Worm (Caenorhabditis elegans): ENCODE results near the gene ins-16.

ins-16 gene

ce11 chrIII:2064936-2065335, 4.2 kb upstream of the ins-16 start:
- TF ChIP-seq sea-1 (GFP tag; conservative IDR thresholded peaks at IDR 0.05): 0 out of 2 replicates have a peak, but pooled peaks have one; percentile 31

ce11 chrIII:2060068-2060467, 689 bp downstream of the ins-16 start:
- TF ChIP-seq hmbx-1 (tag; optimal IDR thresholded peaks at IDR 0.05): no peak
- peak; percentile 81 for TF ChIP-seq ceh-36 (tag; optimal IDR thresholded peaks at IDR 0.05)

- TF ChIP-seq flt-1 (GFP tag; IDR thresholded peaks at IDR 0.05): no peak
These were observed 3.2 kb downstream of the ins-16 start, which contains the start of gene Y39A3A.2 for ce11 chrIII:2057570-2057969. Gene Y39A3A.2 (minus strand): TSS chrIII:2057670.

ce11 chrIII:2054084-2054483, 6.7 kb downstream of the ins-16 start, which contains the start of gene M01E10.3:
Gene M01E10.3 (minus strand): TSS chrIII:2054184.
- no peak for TF ChIP-seq tbx-11 (GFP tag; IDR thresholded peaks at IDR 0.05)
- TF ChIP-seq ceh-36 (tag; optimal IDR thresholded peaks at IDR 0.05): no peak
- TF ChIP-seq sea-1 (GFP tag; conservative IDR thresholded peaks at IDR 0.05): no peak
- no peak for TF ChIP-seq hmbx-1 (tag; optimal IDR thresholded peaks at IDR 0.05)
- no peak for TF ChIP-seq pes-1 (GFP tag; IDR thresholded peaks at IDR 0.05)
- no peak for TF ChIP-seq tra-4 (tag; optimal IDR thresholded peaks at IDR 0.05)
- no peak for TF ChIP-seq ceh-13 (GFP tag; optimal IDR thresholded peaks at IDR 0.05)
- TF ChIP-seq F13C5.2 (tag; optimal IDR thresholded peaks at IDR 0.05): no peak
- TF ChIP-seq hmg-4 (GFP tag; optimal IDR thresholded peaks at IDR 0.05): no peak

- TF ChIP-seq hmg-4 (GFP tag; optimal IDR thresholded peaks at IDR 0.05): no peak
- no peak for TF ChIP-seq hnd-1 (tag; optimal IDR thresholded peaks at IDR 0.05)
- no peak for TF ChIP-seq scrt-1 (GFP tag; IDR thresholded peaks at IDR 0.05)
- TF ChIP-seq hmbx-1 (tag; optimal IDR thresholded peaks at IDR 0.05): no peak
- no peak for TF ChIP-seq tbx-37 (GFP tag; conservative IDR thresholded peaks at IDR 0.05)
- TF ChIP-seq ceh-13 (GFP tag; optimal IDR thresholded peaks at IDR 0.05): no peak
- no peak for TF ChIP-seq ama-1 (optimal IDR thresholded peaks at IDR 0.05)
- TF ChIP-seq sea-1 (GFP tag; conservative IDR thresholded peaks at IDR 0.05): no peak
- TF ChIP-seq ets-7 (tag; optimal IDR thresholded peaks at IDR 0.05): no peak
- TF ChIP-seq tra-4 (tag; optimal IDR thresholded peaks at IDR 0.05): no peak
- TF ChIP-seq F13C5.2 (tag; optimal IDR thresholded peaks at IDR 0.05): no peak
- no peak for TF ChIP-seq aly-1 (tag; optimal IDR thresholded peaks at IDR 0.05)
- no peak for TF ChIP-seq flt-1 (GFP tag; IDR thresholded peaks at IDR 0.05)
These were observed 7.3 kb downstream of the ins-16 start for ce11 chrIII:2053433-2053832.

DNA sequence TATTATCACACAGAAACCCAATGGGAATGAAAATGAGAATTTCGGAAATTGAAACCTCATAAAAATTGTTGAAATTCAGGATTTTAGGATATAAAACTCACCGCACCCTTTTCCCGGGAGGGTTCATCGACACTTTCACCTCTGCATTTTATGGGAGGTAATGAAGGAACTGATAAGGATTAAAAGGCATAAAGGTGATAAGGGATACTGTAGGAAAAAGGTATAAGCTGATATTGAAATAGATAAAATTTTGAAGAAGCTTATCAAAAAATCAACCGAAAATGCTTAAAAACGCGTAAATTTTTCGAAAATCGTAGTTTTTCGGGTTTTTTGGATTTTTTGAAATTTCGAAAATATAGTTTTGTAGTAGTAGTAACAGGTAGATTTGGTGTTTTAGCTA, 10.3 kb downstream of the ins-16 start:
- TF ChIP-seq tbx-37 (GFP tag; conservative IDR thresholded peaks at IDR 0.05): no peak
- TF ChIP-seq tra-4 (tag; optimal IDR thresholded peaks at IDR 0.05): no peak

DNA sequence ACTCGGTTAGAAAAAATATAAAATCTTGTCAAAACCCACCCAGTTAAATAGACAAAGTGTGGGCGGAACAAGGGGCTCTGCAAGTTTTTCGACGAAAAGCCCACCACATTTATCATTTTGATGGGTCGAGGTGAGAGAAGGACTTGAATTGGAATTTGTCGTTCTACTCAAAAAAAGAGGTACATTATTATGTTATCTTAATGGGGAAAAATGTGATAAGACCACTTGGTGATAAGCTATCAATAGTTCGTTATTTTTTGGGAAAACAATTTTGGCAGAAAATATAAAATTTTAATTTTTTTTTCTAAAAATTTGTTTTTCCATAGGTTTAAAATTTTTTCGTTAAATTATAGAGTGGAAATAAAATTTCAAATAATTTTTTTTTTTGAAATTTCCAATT, 10.9 kb downstream of the ins-16 start:
- TF ChIP-seq ets-7 (tag; optimal IDR thresholded peaks at IDR 0.05) (no peak), hnd-1 (tag; optimal IDR thresholded peaks at IDR 0.05) (no peak), hmbx-1 (tag; optimal IDR thresholded peaks at IDR 0.05) (no peak), sea-1 (GFP tag; conservative IDR thresholded peaks at IDR 0.05) (no peak), ceh-13 (GFP tag; optimal IDR thresholded peaks at IDR 0.05) (no peak), ceh-36 (tag; optimal IDR thresholded peaks at IDR 0.05) (no peak)

- TF ChIP-seq scrt-1 (GFP tag; IDR thresholded peaks at IDR 0.05) (no peak), B0310.2 (tag; optimal IDR thresholded peaks at IDR 0.05) (no peak), hnd-1 (tag; optimal IDR thresholded peaks at IDR 0.05) (no peak), ceh-36 (tag; optimal IDR thresholded peaks at IDR 0.05) (no peak), hmbx-1 (tag; optimal IDR thresholded peaks at IDR 0.05) (no peak), hmg-4 (GFP tag; optimal IDR thresholded peaks at IDR 0.05) (no peak), F13C5.2 (tag; optimal IDR thresholded peaks at IDR 0.05) (no peak), pes-1 (GFP tag; IDR thresholded peaks at IDR 0.05) (no peak), aly-1 (tag; optimal IDR thresholded peaks at IDR 0.05) (no peak), tbx-37 (GFP tag; conservative IDR thresholded peaks at IDR 0.05) (no peak), flt-1 (GFP tag; IDR thresholded peaks at IDR 0.05) (no peak), tra-4 (tag; optimal IDR thresholded peaks at IDR 0.05) (no peak), ceh-13 (GFP tag; optimal IDR thresholded peaks at IDR 0.05) (no peak), ets-7 (tag; optimal IDR thresholded peaks at IDR 0.05) (no peak), sea-1 (GFP tag; conservative IDR thresholded peaks at IDR 0.05) (no peak), ama-1 (optimal IDR thresholded peaks at IDR 0.05) (no peak), tbx-11 (GFP tag; IDR thresholded peaks at IDR 0.05) (no peak)
These were observed 12.8 kb downstream of the ins-16 start, which contains the start of gene dpy-1 for ce11 chrIII:2047907-2048306. Gene dpy-1 (minus strand): TSS chrIII:2048007.

DNA sequence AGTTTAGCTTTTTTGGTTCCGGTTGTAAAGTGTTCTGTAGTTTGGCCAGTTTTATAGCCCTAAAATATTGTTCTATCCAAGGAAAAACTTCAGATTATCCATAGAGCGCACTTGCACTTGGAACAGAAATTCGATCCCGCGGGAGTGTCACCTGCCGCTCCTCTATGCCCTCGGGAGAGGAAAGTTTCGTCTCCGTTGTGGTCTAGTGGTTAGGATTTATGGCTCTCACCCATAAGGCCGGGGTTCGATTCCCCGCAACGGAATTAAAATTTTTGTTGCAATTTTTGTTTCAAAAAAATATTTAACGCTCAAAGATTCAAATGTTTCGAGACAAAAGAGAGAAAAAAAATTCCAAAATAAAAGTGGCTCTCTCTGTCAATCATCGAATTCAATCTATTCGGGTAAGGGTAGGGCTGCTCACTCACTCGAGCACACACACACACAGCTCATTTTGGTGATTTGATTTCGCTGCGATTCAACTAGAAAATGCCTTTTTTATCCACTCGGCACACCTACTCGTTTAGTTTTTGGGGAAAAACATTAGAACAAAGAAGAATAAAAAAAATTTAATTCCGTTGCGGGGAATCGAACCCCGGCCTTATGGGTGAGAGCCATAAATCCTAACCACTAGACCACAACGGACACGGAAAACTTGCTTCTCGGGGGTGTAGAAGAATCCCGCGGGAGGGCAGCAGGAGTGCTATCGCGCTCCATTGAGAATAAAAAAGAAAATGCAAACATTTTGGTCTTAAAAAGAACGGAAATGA, 28.2 kb downstream of the ins-16 start:
- TF ChIP-seq tbx-37 (GFP tag; conservative IDR thresholded peaks at IDR 0.05) (0 out of 2 replicates have a peak, but pooled peaks have one; percentile 23), tra-4 (tag; optimal IDR thresholded peaks at IDR 0.05) (no peak), flt-1 (GFP tag; IDR thresholded peaks at IDR 0.05) (peak; percentile 44; the same call in 1 of the 2 replicates), scrt-1 (GFP tag; IDR thresholded peaks at IDR 0.05) (peak; percentile 62; the same call in 1 of the 2 replicates), aly-1 (tag; optimal IDR thresholded peaks at IDR 0.05) (no peak), pes-1 (GFP tag; IDR thresholded peaks at IDR 0.05) (peak; percentile 66), tbx-11 (GFP tag; IDR thresholded peaks at IDR 0.05) (peak; percentile 46; the same call in 1 of the 2 replicates), ceh-13 (GFP tag; optimal IDR thresholded peaks at IDR 0.05) (no peak)
